Fruit fly (Drosophila melanogaster) whole organism, adult: ENCODE results near the gene Rala.

Source experiments
- CG11617 ChIP-seq: fragments of 200-800 bp; sonication (Bioruptor generic); optimal IDR thresholded peaks from 2 replicates; lab custom pipeline; 2017; ENCODE audit warnings: mild to moderate bottlenecking, missing biosample characterization, missing genetic modification reagents, missing genetic modification characterization
- CG12768 ChIP-seq: fragments of 200-800 bp; sonication (Bioruptor generic); optimal IDR thresholded peaks from 2 replicates; lab custom pipeline; 2017; ENCODE audit warnings: missing biosample characterization, missing genetic modification characterization, mild to moderate bottlenecking, moderate library complexity, missing genetic modification reagents
- CG5204 ChIP-seq: fragments of 200-800 bp; sonication (Bioruptor generic); optimal IDR thresholded peaks from 2 replicates; lab custom pipeline; 2016; ENCODE audit warnings: missing biosample characterization, missing genetic modification characterization
- CG7101 ChIP-seq: fragments of 200-800 bp; sonication (Bioruptor generic); optimal IDR thresholded peaks from 2 replicates; lab custom pipeline; 2018; ENCODE audit warnings: missing biosample characterization, mild to moderate bottlenecking, missing genetic modification characterization, moderate library complexity
- Clk ChIP-seq: fragments of 200-800 bp; sonication (Bioruptor generic); optimal IDR thresholded peaks from 2 replicates; lab custom pipeline; 2017; ENCODE audit warnings: missing biosample characterization, missing genetic modification characterization
- bab1 ChIP-seq: fragments of 200-800 bp; sonication (Bioruptor generic); optimal IDR thresholded peaks from 3 replicates; lab custom pipeline; 2019; ENCODE audit warnings: missing biosample characterization, mild to moderate bottlenecking, missing genetic modification characterization, moderate library complexity
- cic ChIP-seq: fragments of 200-800 bp; sonication (Bioruptor generic); optimal IDR thresholded peaks from 2 replicates; lab custom pipeline; 2017; ENCODE audit warnings: missing biosample characterization, mild to moderate bottlenecking, missing genetic modification characterization, moderate library complexity
- cnc ChIP-seq, 2 experiments: fragments of >200 bp; optimal IDR thresholded peaks; 2 replicates each; lab custom pipeline; 2017

dm6 chrX:3710531-3711084, 8.8 kb downstream of the Rala start:
- TF ChIP-seq cic (no peak), bab1 (GFP tag; lab: Kevin White, UChicago) (peak; percentile 48), Clk (no peak), CG7101 (no peak), CG5204 (no peak), cnc (optimal IDR thresholded peaks at IDR 0.05; lab: Kevin White, UChicago) (no peak), CG11617 (GFP tag; lab: Kevin White, UChicago) (no peak), CG12768 (no peak)
